Fruit fly (Drosophila melanogaster): ENCODE data around the gene Gr63a.

Gene Gr63a

DNA sequence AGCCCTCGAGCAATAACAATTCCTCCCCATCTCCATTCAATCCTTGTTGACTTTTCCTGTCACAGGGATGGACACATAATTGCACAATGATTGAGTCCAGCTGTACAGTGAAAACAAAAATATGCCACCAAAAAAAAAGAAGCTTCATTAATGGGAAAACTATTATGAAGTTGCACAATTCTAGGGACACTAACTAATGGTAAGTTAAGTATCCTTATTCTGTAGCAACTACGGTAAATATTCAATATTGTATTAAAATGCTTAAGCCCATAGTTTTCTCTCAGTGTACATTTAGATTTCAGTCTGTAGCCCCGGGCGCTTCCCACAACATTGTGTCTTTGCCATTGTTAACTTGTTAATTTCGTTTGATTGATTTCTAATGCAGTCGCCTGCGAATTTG is 21.4 kb downstream of the Gr63a start:
- no peak for TF ChIP-seq Sin3A (optimal IDR thresholded peaks at IDR 0.05)

- TF ChIP-seq h (optimal IDR thresholded peaks at IDR 0.05) (no peak), psq (optimal IDR thresholded peaks at IDR 0.05) (no peak), insv (optimal IDR thresholded peaks at IDR 0.05) (no peak), Sin3A (optimal IDR thresholded peaks at IDR 0.05) (no peak), Myc (optimal IDR thresholded peaks at IDR 0.05) (no peak), ttk (optimal IDR thresholded peaks at IDR 0.05) (no peak)
These were observed 23.3 kb downstream of the Gr63a start for dm6 chr3L:3873094-3873493.

DNA sequence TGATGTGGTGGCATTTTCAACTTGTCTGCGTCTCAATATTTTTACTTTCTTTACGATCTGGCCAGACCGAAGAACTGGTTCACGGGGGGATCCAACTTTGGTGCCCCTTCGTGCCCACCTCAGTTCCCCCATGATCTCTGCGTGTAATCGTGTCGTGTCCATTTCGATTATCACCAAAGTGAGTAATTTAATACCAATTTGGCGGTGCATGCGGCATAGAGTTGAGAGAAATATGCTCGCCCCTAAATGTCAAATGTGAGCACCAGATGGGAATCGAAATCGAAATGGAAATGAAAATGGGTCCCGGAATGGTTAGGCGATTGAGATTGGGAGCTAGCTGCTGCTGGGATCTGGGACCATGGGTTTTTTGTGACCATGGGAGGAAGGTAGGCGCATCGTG is 25.1 kb downstream of the Gr63a start:
- TF ChIP-seq Myc (optimal IDR thresholded peaks at IDR 0.05) (no peak), psq (optimal IDR thresholded peaks at IDR 0.05) (no peak), insv (optimal IDR thresholded peaks at IDR 0.05) (no peak), ttk (optimal IDR thresholded peaks at IDR 0.05) (no peak), Sin3A (optimal IDR thresholded peaks at IDR 0.05) (no peak), h (optimal IDR thresholded peaks at IDR 0.05) (no peak)

DNA sequence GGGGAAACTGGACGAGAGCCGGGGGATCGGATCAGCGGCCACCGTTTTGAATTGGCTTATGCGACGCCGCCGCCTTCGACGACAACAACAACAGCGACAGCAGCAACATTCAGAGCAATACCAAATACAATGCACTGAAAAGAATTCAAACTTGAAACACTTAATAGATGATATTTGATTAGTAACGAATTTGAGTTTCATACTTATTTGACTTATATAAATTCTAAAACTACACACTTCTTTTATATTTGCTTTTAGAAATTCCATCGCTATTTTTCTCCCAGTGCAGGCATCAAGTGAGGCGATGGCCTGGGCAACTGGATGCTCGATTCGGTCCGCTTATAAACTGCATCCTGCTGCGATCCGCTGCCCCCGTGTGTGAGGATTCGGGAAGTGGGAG is 28.4 kb downstream of the Gr63a start:
- TF ChIP-seq psq (optimal IDR thresholded peaks at IDR 0.05) (no peak), insv (optimal IDR thresholded peaks at IDR 0.05) (no peak), h (optimal IDR thresholded peaks at IDR 0.05) (no peak), Sin3A (optimal IDR thresholded peaks at IDR 0.05) (no peak), ttk (optimal IDR thresholded peaks at IDR 0.05) (no peak), Myc (optimal IDR thresholded peaks at IDR 0.05) (no peak)

DNA sequence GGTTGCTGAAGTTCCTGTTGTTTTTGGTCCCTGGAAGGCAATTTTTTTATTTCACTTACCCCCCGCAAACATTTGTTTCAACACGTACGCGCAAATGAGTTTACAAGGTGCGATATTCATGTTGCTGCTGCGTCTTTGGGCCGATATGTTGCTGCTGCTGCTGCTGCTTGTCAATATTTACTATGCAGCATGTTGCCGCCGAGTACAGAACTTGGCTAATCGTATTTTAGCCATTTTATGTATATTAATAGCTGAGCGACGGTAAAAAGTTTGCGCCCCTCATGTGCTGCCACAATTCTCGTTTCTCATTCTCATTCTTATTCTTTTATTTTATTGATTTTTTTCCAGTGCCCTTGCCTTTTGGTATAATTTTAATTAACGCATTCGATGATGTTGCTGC is 30.0 kb downstream of the Gr63a start:
- TF ChIP-seq Sin3A (optimal IDR thresholded peaks at IDR 0.05) (no peak), h (optimal IDR thresholded peaks at IDR 0.05) (no peak), Myc (optimal IDR thresholded peaks at IDR 0.05) (no peak)

DNA sequence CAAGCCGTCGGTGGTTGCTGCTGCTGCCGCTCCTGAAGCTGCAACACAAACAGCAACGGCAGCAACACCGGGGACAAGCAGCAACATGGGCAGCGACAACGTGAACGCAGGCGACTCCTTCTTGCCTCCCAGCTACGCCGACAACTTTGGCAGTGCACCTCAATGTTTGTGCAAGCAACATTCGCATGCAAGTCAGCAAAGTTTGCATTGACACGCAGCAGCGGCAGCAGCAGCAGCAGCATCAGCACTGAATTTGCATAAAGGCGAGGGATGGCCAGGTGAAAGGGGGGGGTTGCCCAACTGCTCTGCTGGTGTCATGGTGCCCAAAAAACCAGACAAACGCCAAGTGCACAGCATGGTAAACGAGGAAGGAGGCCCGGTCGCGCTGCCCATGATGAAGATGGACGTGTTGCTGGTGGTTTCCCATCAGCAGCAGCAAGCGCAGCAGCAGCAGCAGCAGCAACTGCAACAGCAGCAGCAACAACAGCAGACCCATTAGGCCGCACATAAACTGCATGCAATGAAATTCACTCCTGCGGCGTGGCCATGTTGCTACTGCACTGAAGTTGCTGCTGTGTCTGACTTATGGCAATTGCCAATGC is 31.0 kb downstream of the Gr63a start:
- no peak for TF ChIP-seq h (optimal IDR thresholded peaks at IDR 0.05)
- no peak for TF ChIP-seq psq (optimal IDR thresholded peaks at IDR 0.05)
- no peak for TF ChIP-seq Sin3A (optimal IDR thresholded peaks at IDR 0.05)
- TF ChIP-seq Myc (optimal IDR thresholded peaks at IDR 0.05): no peak
- TF ChIP-seq ttk (optimal IDR thresholded peaks at IDR 0.05): no peak
- no peak for TF ChIP-seq insv (optimal IDR thresholded peaks at IDR 0.05)

DNA sequence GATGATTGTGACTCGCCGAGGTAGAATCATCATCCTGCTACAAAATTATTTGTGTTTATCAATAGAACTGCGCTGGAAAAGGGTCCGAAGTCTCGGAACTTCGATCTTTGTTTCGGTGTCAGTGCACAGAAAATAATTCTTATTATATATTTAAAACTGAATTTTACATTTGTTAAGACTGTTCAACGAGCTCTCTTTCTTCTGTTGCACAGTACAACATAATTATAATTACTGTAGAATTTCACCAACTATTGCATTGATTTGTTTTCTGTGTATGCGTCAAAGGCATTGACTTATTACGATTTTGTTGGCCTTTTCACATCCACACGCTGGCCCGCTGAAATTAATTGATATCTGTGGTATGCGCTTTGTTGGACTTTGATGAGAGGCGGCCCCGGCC is 32.9 kb downstream of the Gr63a start:
- TF ChIP-seq ttk (optimal IDR thresholded peaks at IDR 0.05): no peak
- no peak for TF ChIP-seq insv (optimal IDR thresholded peaks at IDR 0.05)
- no peak for TF ChIP-seq h (optimal IDR thresholded peaks at IDR 0.05)
- no peak for TF ChIP-seq Sin3A (optimal IDR thresholded peaks at IDR 0.05)

DNA sequence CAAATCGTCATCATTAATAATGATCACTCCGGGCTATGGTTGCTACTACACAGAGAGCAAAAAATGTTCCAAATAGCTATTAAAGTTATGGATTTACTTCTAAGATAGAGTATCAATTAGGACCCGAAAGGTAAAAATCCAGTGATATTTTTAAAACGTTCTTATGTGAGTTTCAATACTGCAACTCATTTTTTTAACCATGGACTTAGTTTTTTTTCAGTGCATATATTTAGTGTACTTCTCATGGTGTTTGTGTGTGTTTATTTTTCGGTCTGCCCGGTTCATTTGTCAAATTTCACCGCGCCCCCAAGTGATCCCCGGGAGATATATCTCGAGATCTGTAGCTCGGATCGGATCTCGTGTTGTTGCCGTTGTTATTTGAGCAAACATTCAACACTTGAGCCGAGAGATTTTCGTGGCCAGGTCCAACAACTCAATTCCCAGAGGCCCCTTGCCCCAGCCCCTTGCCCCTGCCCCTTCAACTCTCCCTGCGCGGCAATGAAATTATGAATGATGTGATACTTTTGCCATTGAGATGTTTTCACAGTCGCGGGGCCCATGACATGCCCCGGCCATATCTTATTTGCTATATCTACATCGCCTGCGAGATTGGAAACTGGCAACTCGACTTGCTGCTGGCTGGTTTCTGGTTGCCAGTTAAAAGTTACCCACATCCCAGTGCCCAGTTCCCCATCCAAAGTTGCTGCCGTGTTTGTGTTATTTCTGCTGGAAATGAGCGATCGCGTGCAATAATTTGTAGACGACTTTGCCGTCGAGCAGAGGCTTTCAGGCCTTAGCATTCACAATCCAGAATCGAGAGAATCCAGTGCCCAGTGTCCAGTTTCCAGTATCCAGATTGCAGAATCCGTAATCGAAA is 33.7 kb downstream of the Gr63a start:
- TF ChIP-seq psq (optimal IDR thresholded peaks at IDR 0.05) (no peak), h (optimal IDR thresholded peaks at IDR 0.05) (no peak), ttk (optimal IDR thresholded peaks at IDR 0.05) (no peak), Myc (optimal IDR thresholded peaks at IDR 0.05) (no peak)

dm6 chr3L:3856004-3856403 is 40.4 kb downstream of the Gr63a start:
- TF ChIP-seq insv (optimal IDR thresholded peaks at IDR 0.05): no peak
- TF ChIP-seq Myc (optimal IDR thresholded peaks at IDR 0.05): no peak
- no peak for TF ChIP-seq psq (optimal IDR thresholded peaks at IDR 0.05)
- TF ChIP-seq ttk (optimal IDR thresholded peaks at IDR 0.05): no peak
- no peak for TF ChIP-seq h (optimal IDR thresholded peaks at IDR 0.05)
- no peak for TF ChIP-seq Sin3A (optimal IDR thresholded peaks at IDR 0.05)

DNA sequence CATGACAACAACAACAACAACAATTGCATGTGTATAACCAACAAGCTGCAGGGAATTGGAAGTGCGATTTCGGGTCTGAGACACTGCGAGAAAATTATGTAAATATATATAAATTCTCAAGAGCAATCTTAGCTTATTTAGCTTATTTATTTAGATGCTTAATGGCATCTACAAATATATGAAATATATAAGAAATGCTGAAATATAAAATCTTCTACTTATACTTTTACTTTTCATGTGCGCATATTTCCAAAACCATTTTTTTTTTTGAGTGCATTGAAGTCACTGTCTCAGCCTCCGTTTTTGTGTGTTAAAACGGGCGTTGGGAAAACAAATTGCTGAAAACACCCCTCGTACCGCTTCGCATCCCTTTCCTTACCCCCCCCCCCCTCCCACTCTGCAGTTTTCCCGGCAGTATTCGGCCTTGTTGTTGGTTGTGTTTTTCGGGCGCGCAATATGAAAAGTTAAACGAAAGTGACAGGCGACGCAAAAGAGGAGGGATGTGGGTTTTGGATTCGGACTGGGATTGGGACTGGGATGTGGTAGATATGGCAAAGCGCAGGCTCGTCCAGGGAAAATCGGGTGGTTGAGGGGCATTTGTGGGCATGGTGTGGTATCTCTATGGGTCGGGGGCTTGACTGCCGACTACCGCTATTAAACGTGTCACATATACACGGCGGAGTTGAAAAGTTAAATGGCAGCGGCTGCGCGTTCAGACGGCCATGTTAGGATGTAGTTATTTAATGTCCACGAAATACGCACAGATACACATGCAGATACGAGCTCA is 41.0 kb downstream of the Gr63a start:
- TF ChIP-seq psq (optimal IDR thresholded peaks at IDR 0.05) (no peak), insv (optimal IDR thresholded peaks at IDR 0.05) (no peak), ttk (optimal IDR thresholded peaks at IDR 0.05) (no peak)

- TF ChIP-seq Sin3A (optimal IDR thresholded peaks at IDR 0.05) (no peak), psq (optimal IDR thresholded peaks at IDR 0.05) (no peak), insv (optimal IDR thresholded peaks at IDR 0.05) (no peak), Myc (optimal IDR thresholded peaks at IDR 0.05) (no peak), ttk (optimal IDR thresholded peaks at IDR 0.05) (no peak), h (optimal IDR thresholded peaks at IDR 0.05) (no peak)
These were observed 43.6 kb downstream of the Gr63a start for dm6 chr3L:3852842-3853241.

- TF ChIP-seq Sin3A (optimal IDR thresholded peaks at IDR 0.05) (no peak), insv (optimal IDR thresholded peaks at IDR 0.05) (no peak), Myc (optimal IDR thresholded peaks at IDR 0.05) (no peak), h (optimal IDR thresholded peaks at IDR 0.05) (no peak), psq (optimal IDR thresholded peaks at IDR 0.05) (no peak), ttk (optimal IDR thresholded peaks at IDR 0.05) (no peak)
These were observed 44.6 kb downstream of the Gr63a start for dm6 chr3L:3851847-3852246.

Data from Kc167 (cell line).